Fruit fly (Drosophila melanogaster) whole organism, embryonic: ENCODE results near the gene CG33325.
A peak's percentile ranks its signal among the peaks of the same experiment; 100 is the strongest.

Source experiments
- Blimp-1 ChIP-seq: fragments of 200-800 bp; sonication (Bioruptor generic); optimal IDR thresholded peaks from 3 replicates; lab custom pipeline; 2018; ENCODE audit warnings: missing biosample characterization, missing genetic modification characterization, mild to moderate bottlenecking, moderate library complexity, missing genetic modification reagents
- CG1024 ChIP-seq: fragments of 200-800 bp; sonication (Bioruptor generic); IDR thresholded peaks from 2 replicates; pipeline ENCODE4 v1.3.6; 2022; ENCODE audit warnings: missing biosample characterization, missing genetic modification characterization
- CG10431 ChIP-seq: fragments of 200-800 bp; sonication (Bioruptor generic); optimal IDR thresholded peaks from 3 replicates; lab custom pipeline; 2018; ENCODE audit warnings: missing biosample characterization, mild to moderate bottlenecking, missing genetic modification characterization
- CG10565 ChIP-seq: fragments of 200-800 bp; sonication (Bioruptor generic); optimal IDR thresholded peaks from 3 replicates; lab custom pipeline; 2016; ENCODE audit warnings: missing biosample characterization, mild to moderate bottlenecking, missing genetic modification characterization
- CG12299 ChIP-seq: fragments of 200-800 bp; sonication (Bioruptor generic); optimal IDR thresholded peaks from 2 replicates; lab custom pipeline; 2018; ENCODE audit warnings: missing biosample characterization, mild to moderate bottlenecking, missing genetic modification characterization
- CG17612 ChIP-seq: fragments of 200-800 bp; sonication (Bioruptor generic); IDR thresholded peaks from 2 replicates; pipeline ENCODE4 v1.3.6; 2022; ENCODE audit warnings: missing biosample characterization, missing genetic modification characterization
- CG1792 ChIP-seq: fragments of 200-800 bp; sonication (Bioruptor generic); optimal IDR thresholded peaks from 2 replicates; lab custom pipeline; 2016; ENCODE audit warnings: missing biosample characterization, missing genetic modification characterization
- CG18599 ChIP-seq: fragments of 200-800 bp; sonication (Bioruptor generic); optimal IDR thresholded peaks from 3 replicates; lab custom pipeline; 2017; ENCODE audit warnings: missing biosample characterization, missing genetic modification characterization, mild to moderate bottlenecking, moderate library complexity, missing genetic modification reagents
- CG30403 ChIP-seq: fragments of 200-800 bp; sonication (Bioruptor generic); optimal IDR thresholded peaks from 3 replicates; lab custom pipeline; 2016; ENCODE audit warnings: missing biosample characterization, missing genetic modification characterization
- CG33213 ChIP-seq: fragments of 200-800 bp; sonication (Bioruptor generic); optimal IDR thresholded peaks from 3 replicates; lab custom pipeline; 2016; ENCODE audit warnings: missing biosample characterization, missing genetic modification characterization
- CG34224 ChIP-seq: fragments of 200-800 bp; sonication (Bioruptor generic); IDR thresholded peaks from 3 replicates; pipeline ENCODE4 v1.3.6; 2022; ENCODE audit warnings: missing biosample characterization, missing genetic modification characterization; ENCODE audit not compliant: partially characterized antibody
- CG4854 ChIP-seq: fragments of 200-800 bp; sonication (Bioruptor generic); optimal IDR thresholded peaks from 2 replicates; lab custom pipeline; 2016; ENCODE audit warnings: missing biosample characterization, missing genetic modification characterization, inconsistent platforms
- CG5180 ChIP-seq: fragments of 200-800 bp; sonication (Bioruptor generic); optimal IDR thresholded peaks from 3 replicates; lab custom pipeline; 2017; ENCODE audit warnings: missing biosample characterization, missing genetic modification characterization, mild to moderate bottlenecking, moderate library complexity, missing genetic modification reagents
- CG6175 ChIP-seq: fragments of 200-800 bp; sonication (Bioruptor generic); IDR thresholded peaks from 3 replicates; pipeline ENCODE4 v1.3.6; 2022; ENCODE audit warnings: missing biosample characterization, missing genetic modification characterization
- CG7786 ChIP-seq: fragments of 200-800 bp; sonication (Bioruptor generic); optimal IDR thresholded peaks from 2 replicates; lab custom pipeline; 2016; ENCODE audit warnings: missing biosample characterization, missing genetic modification characterization
- CG9609 ChIP-seq: fragments of 200-800 bp; sonication (Bioruptor generic); optimal IDR thresholded peaks from 3 replicates; lab custom pipeline; 2016; ENCODE audit warnings: missing biosample characterization, missing genetic modification characterization
- CG9932 ChIP-seq: fragments of 200-800 bp; sonication (Bioruptor generic); IDR thresholded peaks from 2 replicates; pipeline ENCODE4 v1.3.6; 2022; ENCODE audit warnings: missing biosample characterization, missing genetic modification characterization
- D19A ChIP-seq: fragments of 200-800 bp; optimal IDR thresholded peaks from 3 replicates; lab custom pipeline; 2019; ENCODE audit warnings: missing biosample characterization, mild to moderate bottlenecking, missing genetic modification characterization, moderate library complexity
- D19B ChIP-seq: fragments of 200-800 bp; sonication (Bioruptor generic); optimal IDR thresholded peaks from 2 replicates; lab custom pipeline; 2017; ENCODE audit warnings: missing biosample characterization, mild to moderate bottlenecking, missing genetic modification characterization
- Dip2 ChIP-seq: fragments of 200-800 bp; sonication (Bioruptor generic); IDR thresholded peaks from 2 replicates; pipeline ENCODE4 v1.3.6; 2022; ENCODE audit warnings: missing biosample characterization, missing genetic modification characterization
- Elba2 ChIP-seq: fragments of 200-800 bp; sonication (Bioruptor generic); optimal IDR thresholded peaks from 3 replicates; lab custom pipeline; 2016; ENCODE audit warnings: missing biosample characterization, missing genetic modification characterization
- Meics ChIP-seq: fragments of 200-800 bp; sonication (Bioruptor generic); optimal IDR thresholded peaks from 2 replicates; lab custom pipeline; 2017; ENCODE audit warnings: missing biosample characterization, mild to moderate bottlenecking, missing genetic modification characterization
- NC2α ChIP-seq: fragments of 200-800 bp; sonication (Bioruptor generic); optimal IDR thresholded peaks from 2 replicates; lab custom pipeline; 2016; ENCODE audit warnings: missing biosample characterization, missing genetic modification characterization
- NfI ChIP-seq: fragments of 200-800 bp; sonication (Bioruptor generic); optimal IDR thresholded peaks from 3 replicates; lab custom pipeline; 2018; ENCODE audit warnings: missing biosample characterization, mild to moderate bottlenecking, missing genetic modification characterization, moderate library complexity
- PHDP ChIP-seq: fragments of 200-800 bp; sonication (Bioruptor generic); optimal IDR thresholded peaks from 3 replicates; lab custom pipeline; 2018; ENCODE audit warnings: missing biosample characterization, mild to moderate bottlenecking, missing genetic modification characterization, moderate library complexity
- Ravus ChIP-seq: fragments of 200-800 bp; sonication (Bioruptor generic); IDR thresholded peaks from 2 replicates; pipeline ENCODE4 v1.3.6; 2022; ENCODE audit warnings: missing biosample characterization, missing genetic modification characterization
- Sry-δ ChIP-seq: fragments of 200-800 bp; sonication (Bioruptor generic); optimal IDR thresholded peaks from 2 replicates; lab custom pipeline; 2016; ENCODE audit warnings: missing biosample characterization, missing genetic modification characterization
- Taf1 ChIP-seq: fragments of 200-800 bp; sonication (Bioruptor generic); IDR thresholded peaks from 2 replicates; pipeline ENCODE4 v1.3.6; 2022; ENCODE audit warnings: missing biosample characterization, missing genetic modification characterization
- ase ChIP-seq: fragments of 200-800 bp; sonication (Bioruptor generic); IDR thresholded peaks from 3 replicates; pipeline ENCODE4 v1.3.6; 2022; ENCODE audit warnings: missing biosample characterization, missing genetic modification characterization
- caup ChIP-seq: fragments of 200-800 bp; sonication (Bioruptor generic); optimal IDR thresholded peaks from 3 replicates; lab custom pipeline; 2017; ENCODE audit warnings: missing biosample characterization, mild to moderate bottlenecking, missing genetic modification characterization, moderate library complexity; ENCODE audit not compliant: severe bottlenecking
- crp ChIP-seq, 2 experiments: fragments of 200-800 bp; sonication (Bioruptor generic); optimal IDR thresholded peaks; 2 replicates in 1 of 2; 3 replicates in 1 of 2; lab custom pipeline; 2017; ENCODE audit warnings: missing biosample characterization in 2 of 2, missing genetic modification characterization in 2 of 2, mild to moderate bottlenecking in 1 of 2, moderate library complexity in 1 of 2
- cwo ChIP-seq: fragments of 200-800 bp; sonication (Bioruptor generic); optimal IDR thresholded peaks from 3 replicates; lab custom pipeline; 2017; ENCODE audit warnings: missing biosample characterization, missing genetic modification characterization, mild to moderate bottlenecking, moderate library complexity, missing genetic modification reagents
- dan ChIP-seq: fragments of 200-800 bp; sonication (Bioruptor generic); IDR thresholded peaks from 2 replicates; pipeline ENCODE4 v1.3.6; 2022; ENCODE audit warnings: missing biosample characterization, missing genetic modification characterization
- en ChIP-seq: fragments of 200-800 bp; sonication (Bioruptor generic); optimal IDR thresholded peaks from 2 replicates; lab custom pipeline; 2016; ENCODE audit warnings: missing biosample characterization, missing genetic modification characterization
- eyg ChIP-seq: fragments of 200-800 bp; sonication (Bioruptor generic); optimal IDR thresholded peaks from 3 replicates; lab custom pipeline; 2016; ENCODE audit warnings: missing biosample characterization, missing genetic modification characterization
- fu2 ChIP-seq: fragments of 200-800 bp; sonication (Bioruptor generic); optimal IDR thresholded peaks from 2 replicates; lab custom pipeline; 2016; ENCODE audit warnings: missing biosample characterization, missing genetic modification characterization
- gt ChIP-seq: fragments of 200-800 bp; sonication (Bioruptor generic); IDR thresholded peaks from 2 replicates; pipeline ENCODE4 v1.3.6; 2022; ENCODE audit warnings: missing biosample characterization, missing genetic modification characterization
- h ChIP-seq: fragments of >200 bp; optimal IDR thresholded peaks from 2 replicates; lab custom pipeline; 2017
- hbn ChIP-seq: fragments of 200-800 bp; sonication (Bioruptor generic); IDR thresholded peaks from 2 replicates; pipeline ENCODE4 v1.3.6; 2022; ENCODE audit warnings: missing biosample characterization, missing genetic modification characterization; ENCODE audit not compliant: partially characterized antibody
- her ChIP-seq: fragments of 200-800 bp; sonication (Bioruptor generic); optimal IDR thresholded peaks from 2 replicates; lab custom pipeline; 2016; ENCODE audit warnings: missing biosample characterization, missing genetic modification characterization
- lilli ChIP-seq: fragments of 200-800 bp; sonication (Bioruptor generic); optimal IDR thresholded peaks from 3 replicates; lab custom pipeline; 2016; ENCODE audit warnings: missing biosample characterization, missing genetic modification characterization
- lmd ChIP-seq: fragments of 200-800 bp; sonication (Bioruptor generic); IDR thresholded peaks from 2 replicates; pipeline ENCODE4 v1.3.6; 2022; ENCODE audit warnings: missing biosample characterization, missing genetic modification characterization
- oc ChIP-seq: fragments of 200-800 bp; sonication (Bioruptor generic); optimal IDR thresholded peaks from 2 replicates; lab custom pipeline; 2018; ENCODE audit warnings: missing biosample characterization, mild to moderate bottlenecking, missing genetic modification characterization, moderate library complexity
- p53 ChIP-seq: fragments of 200-800 bp; sonication (Bioruptor generic); optimal IDR thresholded peaks from 2 replicates; lab custom pipeline; 2016; ENCODE audit warnings: missing biosample characterization, missing genetic modification characterization
- phol ChIP-seq: fragments of 200-800 bp; sonication (Bioruptor generic); optimal IDR thresholded peaks from 3 replicates; lab custom pipeline; 2018; ENCODE audit warnings: missing biosample characterization, mild to moderate bottlenecking, missing genetic modification characterization, moderate library complexity
- pita ChIP-seq: fragments of 200-800 bp; sonication (Bioruptor generic); optimal IDR thresholded peaks from 2 replicates; lab custom pipeline; 2017; ENCODE audit warnings: missing biosample characterization, mild to moderate bottlenecking, missing genetic modification characterization
- sc ChIP-seq, 3 experiments: fragments of >200 bp in 2 of 3; fragments of 200-800 bp in 1 of 3; sonication (Bioruptor generic) in 1 of 3; optimal IDR thresholded peaks; 2 replicates in 2 of 3; 3 replicates in 1 of 3; lab custom pipeline; 2017; ENCODE audit warnings: mild to moderate bottlenecking in 1 of 3, missing biosample characterization in 1 of 3, missing genetic modification characterization in 1 of 3, missing genetic modification reagents in 1 of 3
- so ChIP-seq: fragments of 200-800 bp; sonication (Bioruptor generic); IDR thresholded peaks from 3 replicates; pipeline ENCODE4 v1.3.6; 2022; ENCODE audit warnings: missing biosample characterization, missing genetic modification characterization
- trem ChIP-seq: fragments of 200-800 bp; optimal IDR thresholded peaks from 3 replicates; lab custom pipeline; 2019; ENCODE audit warnings: missing biosample characterization, mild to moderate bottlenecking, missing genetic modification characterization, moderate library complexity
- usp ChIP-seq: fragments of >200 bp; optimal IDR thresholded peaks from 2 replicates; lab custom pipeline; 2017; ENCODE audit warnings: missing biosample characterization, missing genetic modification characterization
- vvl ChIP-seq: fragments of 200-800 bp; sonication (Bioruptor generic); IDR thresholded peaks from 2 replicates; pipeline ENCODE4 v1.3.6; 2022; ENCODE audit warnings: missing biosample characterization, missing genetic modification characterization

Gene CG33325

dm6 chr3R:8676560-8677000, 3.3 kb downstream of the CG33325 start, which contains the start of the genes Unc50, CG11755 and CG8043 (continued):
- peak; percentile 69 for TF ChIP-seq D19A (tag; lab: Kevin White, UChicago)
- TF ChIP-seq CG33213 (GFP tag; lab: Kevin White, UChicago): peak; percentile 59
- peak; percentile 30 for TF ChIP-seq CG10431 (GFP tag; lab: Kevin White, UChicago)
- peak; percentile 17 for TF ChIP-seq oc (tag; lab: Kevin White, UChicago)
- TF ChIP-seq CG4854 (GFP tag; lab: Kevin White, UChicago): peak; percentile 70
- peak; percentile 44 for TF ChIP-seq fu2 (GFP tag; lab: Kevin White, UChicago)
- TF ChIP-seq dan (GFP tag; lab: Robert Waterston, UW): no peak
- no peak for TF ChIP-seq h
- no peak for TF ChIP-seq her
- no peak for TF ChIP-seq Dip2
- TF ChIP-seq CG17612 (GFP tag; lab: Robert Waterston, UW): no peak
- TF ChIP-seq CG12299 (tag; lab: Kevin White, UChicago): peak; percentile 28
- peak; percentile 95 for TF ChIP-seq CG9932 (GFP tag; lab: Robert Waterston, UW)
- peak; percentile 81 for TF ChIP-seq vvl (GFP tag; lab: Robert Waterston, UW)
- TF ChIP-seq cwo (GFP tag; lab: Kevin White, UChicago): peak; percentile 49
- peak; percentile 24 for TF ChIP-seq D19B (GFP tag; lab: Kevin White, UChicago)
- TF ChIP-seq usp: no peak
- peak; percentile 69 for TF ChIP-seq NfI (GFP tag; lab: Kevin White, UChicago)
- TF ChIP-seq p53 (GFP tag; lab: Kevin White, UChicago): no peak
- no peak for TF ChIP-seq NC2α (GFP tag; lab: Kevin White, UChicago)
- TF ChIP-seq ase (GFP tag; lab: Robert Waterston, UW): no peak
- peak; percentile 23 for TF ChIP-seq eyg (GFP tag; lab: Kevin White, UChicago)
- no peak for TF ChIP-seq Elba2 (GFP tag; lab: Kevin White, UChicago)
- peak; percentile 91 for TF ChIP-seq lilli (GFP tag; lab: Kevin White, UChicago)
- no peak for TF ChIP-seq pita (GFP tag; lab: Kevin White, UChicago)
- TF ChIP-seq CG30403 (GFP tag; lab: Kevin White, UChicago): peak; percentile 90
- peak; percentile 99 for TF ChIP-seq CG34224 (GFP tag; lab: Robert Waterston, UW)
- peak; percentile 94 for TF ChIP-seq trem (tag; lab: Kevin White, UChicago)
- peak; percentile 72 for TF ChIP-seq Taf1 (GFP tag; lab: Robert Waterston, UW)
- TF ChIP-seq so (GFP tag; lab: Robert Waterston, UW): peak; percentile 55; the same call in 1 of the 3 replicates
- peak; percentile 82 for TF ChIP-seq lmd (GFP tag; lab: Robert Waterston, UW)
- no peak for TF ChIP-seq sc (optimal IDR thresholded peaks at IDR 0.05; lab: Kevin White, UChicago)
- TF ChIP-seq sc (GFP tag; optimal IDR thresholded peaks at IDR 0.05; lab: Kevin White, UChicago): peak; percentile 29
- peak; percentile 94 to 98 for TF ChIP-seq crp (GFP tag; optimal IDR thresholded peaks at IDR 0.05; lab: Kevin White, UChicago)
- TF ChIP-seq Meics (GFP tag; lab: Kevin White, UChicago): peak; percentile 77
- no peak for TF ChIP-seq CG10565 (GFP tag; lab: Kevin White, UChicago)
- peak; percentile 34; the same call in 1 of the 2 replicates for TF ChIP-seq CG1024 (GFP tag; lab: Robert Waterston, UW)
- peak; percentile 46 for TF ChIP-seq CG5180 (GFP tag; lab: Kevin White, UChicago)
- no peak for TF ChIP-seq CG18599
- TF ChIP-seq en (GFP tag; lab: Kevin White, UChicago): peak; percentile 8
- peak; percentile 52 for TF ChIP-seq caup
- peak; percentile 68 for TF ChIP-seq CG9609 (GFP tag; lab: Kevin White, UChicago)
- peak; percentile 60 for TF ChIP-seq CG7786 (GFP tag; lab: Kevin White, UChicago)
- peak; percentile 88 for TF ChIP-seq phol (tag; lab: Kevin White, UChicago)
- no peak for TF ChIP-seq gt (GFP tag; lab: Robert Waterston, UW)
- no peak for TF ChIP-seq CG6175
- peak; percentile 90 for TF ChIP-seq Sry-δ
- TF ChIP-seq Blimp-1 (GFP tag; lab: Kevin White, UChicago): no peak
- TF ChIP-seq hbn (GFP tag; lab: Robert Waterston, UW): peak; percentile 99
- peak; percentile 10; the same call in 1 of the 2 replicates for TF ChIP-seq Ravus
- TF ChIP-seq CG1792 (GFP tag; lab: Kevin White, UChicago): no peak
- no peak for TF ChIP-seq PHDP (tag; lab: Kevin White, UChicago)
